Worm (Caenorhabditis elegans): Measurements from ENCODE around the gene ZK105.11.

ZK105.11 gene

DNA sequence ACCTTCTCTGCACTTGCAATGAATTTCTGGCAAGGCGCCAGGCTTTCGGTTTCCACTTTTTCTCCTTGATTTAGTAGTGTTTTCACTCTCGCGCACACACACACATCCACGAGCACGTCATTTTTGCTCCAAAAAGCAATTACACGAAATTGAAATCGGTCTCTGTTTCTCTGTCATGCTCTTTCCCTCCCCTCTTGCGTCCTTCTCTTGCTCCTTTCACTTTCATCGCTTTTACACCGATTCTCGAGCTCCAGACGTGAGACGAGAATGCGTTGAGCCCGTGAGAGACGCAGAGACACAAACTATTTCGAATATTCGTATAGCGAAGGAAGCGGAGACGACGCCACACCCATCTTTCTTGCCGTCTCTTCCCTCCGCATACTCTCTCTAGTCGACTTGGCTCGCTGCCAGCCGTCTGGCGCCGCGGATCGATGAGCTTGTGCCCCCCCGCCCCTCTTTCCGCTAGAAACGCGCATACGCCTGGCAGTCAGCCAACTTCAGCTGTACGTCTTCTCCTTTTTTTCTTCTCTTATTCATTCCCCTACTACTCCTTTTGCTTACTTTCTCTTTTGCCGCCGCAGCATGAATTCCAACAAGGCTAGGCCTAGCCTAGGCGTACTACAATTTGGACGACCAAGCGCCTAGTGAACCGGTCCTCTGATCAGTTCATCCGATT, 19.7 kb upstream of the ZK105.11 start (continued):
- no peak for TF ChIP-seq F26F4.8 (GFP tag; conservative IDR thresholded peaks at IDR 0.05)
- TF ChIP-seq nhr-102 (tag; optimal IDR thresholded peaks at IDR 0.05): peak; percentile 23
- TF ChIP-seq F49E8.2 (tag; optimal IDR thresholded peaks at IDR 0.05; ENCODE audit: borderline replicate concordance): no peak
- TF ChIP-seq tag-97 (GFP tag; IDR thresholded peaks at IDR 0.05): no peak
- no peak for TF ChIP-seq ZK337.2 (GFP tag; IDR thresholded peaks at IDR 0.05)
- no peak for TF ChIP-seq Y48G9A.11 (GFP tag; IDR thresholded peaks at IDR 0.05)
- no peak for TF ChIP-seq ztf-7 (tag; optimal IDR thresholded peaks at IDR 0.05)
- TF ChIP-seq hlh-11 (tag; optimal IDR thresholded peaks at IDR 0.05): peak; percentile 91
- TF ChIP-seq rbr-2 (tag; optimal IDR thresholded peaks at IDR 0.05): peak; percentile 93
- peak; percentile 84 for TF ChIP-seq hmg-1.1 (GFP tag; IDR thresholded peaks at IDR 0.05)
- TF ChIP-seq fkh-10 (GFP tag; optimal IDR thresholded peaks at IDR 0.05): peak; percentile 73

DNA sequence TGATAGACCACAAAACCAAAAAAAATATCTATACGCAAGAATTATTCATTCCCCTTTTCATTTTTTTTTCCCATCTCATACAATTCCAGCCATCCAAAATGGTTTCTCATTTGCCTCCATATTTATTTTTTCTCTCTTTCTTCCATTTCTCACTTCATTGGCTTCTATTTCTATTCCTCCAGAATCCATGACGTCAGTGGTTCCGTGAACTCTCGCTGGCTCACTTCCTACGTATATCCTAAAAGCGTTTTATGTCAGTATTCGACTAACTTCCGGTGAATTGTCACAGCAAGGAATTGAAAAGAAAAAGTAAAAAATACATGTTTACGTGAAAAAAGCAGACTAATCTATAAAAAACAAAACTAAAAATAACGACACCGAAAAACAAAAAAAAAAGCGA, 18.5 kb upstream of the ZK105.11 start:
- TF ChIP-seq D1046.2 (GFP tag; IDR thresholded peaks at IDR 0.05) (no peak), unc-62 (GFP tag; optimal IDR thresholded peaks at IDR 0.05 in 1 of 2) (peak in 1 of 2 experiments; percentile 85), unc-62 (tag; optimal IDR thresholded peaks at IDR 0.05) (no peak), ama-1 (optimal IDR thresholded peaks at IDR 0.05) (no peak), Y105C5A.15 (GFP tag; IDR thresholded peaks at IDR 0.05) (no peak), dmd-9 (GFP tag; IDR thresholded peaks at IDR 0.05) (no peak), rbr-2 (tag; optimal IDR thresholded peaks at IDR 0.05) (peak; percentile 0), madf-5 (GFP tag; IDR thresholded peaks at IDR 0.05) (no peak), nhr-42 (GFP tag; IDR thresholded peaks at IDR 0.05) (no peak), zip-2 (tag; optimal IDR thresholded peaks at IDR 0.05) (no peak), Y5F2A.4 (GFP tag; optimal IDR thresholded peaks at IDR 0.05) (no peak)

DNA sequence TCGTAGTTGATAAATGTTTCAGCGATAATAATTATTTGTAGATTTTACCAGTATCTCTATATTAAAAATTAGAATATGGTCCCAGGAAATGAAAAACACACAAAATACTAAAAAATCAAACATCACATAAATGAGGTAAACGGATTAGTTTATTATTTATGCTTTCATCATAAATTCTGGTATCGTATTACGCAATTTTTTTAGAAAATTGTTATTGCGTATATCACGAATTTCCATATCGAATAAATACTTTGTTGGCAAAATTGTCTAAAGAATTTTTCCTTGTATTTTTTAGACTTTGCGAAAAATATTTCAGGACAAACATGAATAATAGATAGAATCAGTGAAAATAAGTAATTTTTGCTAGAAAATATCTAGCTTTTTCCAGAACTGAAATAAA, 17.8 kb upstream of the ZK105.11 start:
- TF ChIP-seq aha-1 (tag) (peak; percentile 80), ZK337.2 (GFP tag; IDR thresholded peaks at IDR 0.05) (no peak)

- TF ChIP-seq F10B5.3 (tag; optimal IDR thresholded peaks at IDR 0.05) (no peak), nhr-6 (tag; optimal IDR thresholded peaks at IDR 0.05) (no peak), lsy-2 (tag; optimal IDR thresholded peaks at IDR 0.05) (no peak), daf-8 (GFP tag; IDR thresholded peaks at IDR 0.05) (no peak), unc-62 (GFP tag; optimal IDR thresholded peaks at IDR 0.05 in 1 of 2) (no peak), unc-62 (tag; optimal IDR thresholded peaks at IDR 0.05) (no peak), snpc-1.2 (GFP tag; IDR thresholded peaks at IDR 0.05) (no peak), mxl-2 (GFP tag; conservative IDR thresholded peaks at IDR 0.05) (no peak), snpc-4 (tag; optimal IDR thresholded peaks at IDR 0.05) (no peak), Y105C5A.15 (GFP tag; IDR thresholded peaks at IDR 0.05) (no peak), aha-1 (tag) (no peak), zfp-3 (GFP tag; conservative IDR thresholded peaks at IDR 0.05) (no peak), aly-2 (tag; optimal IDR thresholded peaks at IDR 0.05) (no peak), mes-2 (tag; optimal IDR thresholded peaks at IDR 0.05; ENCODE audit: poor library complexity, severe bottlenecking) (no peak), mdl-1 (tag; optimal IDR thresholded peaks at IDR 0.05) (no peak), ceh-32 (tag; optimal IDR thresholded peaks at IDR 0.05; ENCODE audit: poor library complexity) (no peak), dmd-8 (GFP tag; IDR thresholded peaks at IDR 0.05) (no peak), nhr-77 (tag; optimal IDR thresholded peaks at IDR 0.05) (no peak), T26A8.4 (GFP tag; IDR thresholded peaks at IDR 0.05) (no peak), F26F4.8 (GFP tag; conservative IDR thresholded peaks at IDR 0.05) (no peak)
Measured at ce11 chrV:7723967-7724544, 15.6 kb upstream of the ZK105.11 start, which contains the start of the genes ZK105.6 and ZK105.8. Gene ZK105.6 (minus strand): TSS chrV:7724067. Gene ZK105.8 (plus strand): TSS chrV:7724494.
